Fruit fly (Drosophila melanogaster) whole organism, embryonic: ENCODE results near the gene mus201.

ENCODE experiments used
- CG10543 ChIP-seq: fragments of 200-800 bp; sonication (Bioruptor generic); optimal IDR thresholded peaks from 3 replicates; lab custom pipeline; 2017; ENCODE audit warnings: missing biosample characterization, mild to moderate bottlenecking, missing genetic modification characterization, moderate library complexity
- CG11093 ChIP-seq: fragments of 200-800 bp; sonication (Bioruptor generic); IDR thresholded peaks from 3 replicates; pipeline ENCODE4 v1.3.6; 2022; ENCODE audit warnings: missing biosample characterization, missing genetic modification characterization
- CG12071 ChIP-seq: fragments of 200-800 bp; sonication (Bioruptor generic); optimal IDR thresholded peaks from 3 replicates; lab custom pipeline; 2018; ENCODE audit warnings: missing biosample characterization, mild to moderate bottlenecking, missing genetic modification characterization
- CG12236 ChIP-seq: fragments of 200-800 bp; sonication (Bioruptor generic); optimal IDR thresholded peaks from 2 replicates; lab custom pipeline; 2016; ENCODE audit warnings: missing biosample characterization, missing genetic modification characterization
- CG13775 ChIP-seq: fragments of 200-800 bp; sonication (Bioruptor generic); optimal IDR thresholded peaks from 3 replicates; lab custom pipeline; 2017; ENCODE audit warnings: missing biosample characterization, mild to moderate bottlenecking, missing genetic modification characterization
- CG14014 ChIP-seq: fragments of 200-800 bp; sonication (Bioruptor generic); IDR thresholded peaks from 2 replicates; pipeline ENCODE4 v1.3.6; 2022; ENCODE audit warnings: missing biosample characterization, missing genetic modification characterization
- CG14965 ChIP-seq: fragments of 200-800 bp; sonication (Bioruptor generic); optimal IDR thresholded peaks from 2 replicates; lab custom pipeline; 2016; ENCODE audit warnings: missing biosample characterization, missing genetic modification characterization, borderline replicate concordance
- CG1529 ChIP-seq: fragments of 200-800 bp; sonication (Bioruptor generic); optimal IDR thresholded peaks from 3 replicates; lab custom pipeline; 2018; ENCODE audit warnings: missing biosample characterization, missing genetic modification characterization
- CG15696 ChIP-seq: fragments of 200-800 bp; sonication (Bioruptor generic); optimal IDR thresholded peaks from 2 replicates; lab custom pipeline; 2019; ENCODE audit warnings: missing biosample characterization, mild to moderate bottlenecking, missing genetic modification characterization, moderate library complexity
- CG1647 ChIP-seq: fragments of 200-800 bp; sonication (Bioruptor generic); optimal IDR thresholded peaks from 3 replicates; lab custom pipeline; 2016; ENCODE audit warnings: missing biosample characterization, missing genetic modification characterization
- CG17612 ChIP-seq: fragments of 200-800 bp; sonication (Bioruptor generic); IDR thresholded peaks from 2 replicates; pipeline ENCODE4 v1.3.6; 2022; ENCODE audit warnings: missing biosample characterization, missing genetic modification characterization
- CG18619 ChIP-seq: fragments of 200-800 bp; sonication (Bioruptor generic); optimal IDR thresholded peaks from 3 replicates; lab custom pipeline; 2017; ENCODE audit warnings: missing biosample characterization, mild to moderate bottlenecking, missing genetic modification characterization
- CG31365 ChIP-seq: fragments of 200-800 bp; sonication (Bioruptor generic); optimal IDR thresholded peaks from 2 replicates; lab custom pipeline; 2018; ENCODE audit warnings: missing biosample characterization, mild to moderate bottlenecking, missing genetic modification characterization
- CG3281 ChIP-seq: fragments of 200-800 bp; sonication (Bioruptor generic); optimal IDR thresholded peaks from 3 replicates; lab custom pipeline; 2017; ENCODE audit warnings: missing biosample characterization, mild to moderate bottlenecking, missing genetic modification characterization
- CG5953 ChIP-seq: fragments of 200-800 bp; sonication (Bioruptor generic); IDR thresholded peaks from 2 replicates; pipeline ENCODE4 v1.3.6; 2022; ENCODE audit warnings: missing biosample characterization, missing genetic modification characterization
- CG6254 ChIP-seq: fragments of 200-800 bp; sonication (Bioruptor generic); optimal IDR thresholded peaks from 3 replicates; lab custom pipeline; 2017; ENCODE audit warnings: mild to moderate bottlenecking, missing biosample characterization, missing genetic modification reagents, missing genetic modification characterization
- CG6272 ChIP-seq: fragments of 200-800 bp; sonication (Bioruptor generic); IDR thresholded peaks from 2 replicates; pipeline ENCODE4 v1.3.6; 2022; ENCODE audit warnings: missing biosample characterization, missing genetic modification characterization
- CG7745 ChIP-seq: fragments of 200-800 bp; sonication (Bioruptor generic); optimal IDR thresholded peaks from 2 replicates; lab custom pipeline; 2018; ENCODE audit warnings: missing biosample characterization, mild to moderate bottlenecking, missing genetic modification characterization, moderate library complexity
- CG7963 ChIP-seq: fragments of 200-800 bp; sonication (Bioruptor generic); IDR thresholded peaks from 3 replicates; pipeline ENCODE4 v1.3.6; 2022; ENCODE audit warnings: missing biosample characterization, missing genetic modification characterization; ENCODE audit not compliant: partially characterized antibody
- CG8281 ChIP-seq: fragments of 200-800 bp; sonication (Bioruptor generic); optimal IDR thresholded peaks from 2 replicates; lab custom pipeline; 2018; ENCODE audit warnings: missing biosample characterization, mild to moderate bottlenecking, missing genetic modification characterization, moderate library complexity
- CG9817 ChIP-seq: fragments of 200-800 bp; sonication (Bioruptor generic); optimal IDR thresholded peaks from 2 replicates; lab custom pipeline; 2018; ENCODE audit warnings: missing biosample characterization, mild to moderate bottlenecking, missing genetic modification characterization, moderate library complexity
- Dbx ChIP-seq: fragments of 200-800 bp; sonication (Bioruptor generic); IDR thresholded peaks from 3 replicates; pipeline ENCODE4 v1.3.6; 2022; ENCODE audit warnings: missing biosample characterization, missing genetic modification characterization
- Eip74EF ChIP-seq, 2 experiments: fragments of 200-800 bp in 1 of 2; fragments of >200 bp in 1 of 2; sonication (Bioruptor generic) in 1 of 2; optimal IDR thresholded peaks; 2 replicates each; lab custom pipeline; 2017 to 2019; ENCODE audit warnings: missing biosample characterization in 2 of 2, missing genetic modification characterization in 2 of 2, mild to moderate bottlenecking in 1 of 2, moderate library complexity in 1 of 2
- HHEX ChIP-seq: fragments of 200-800 bp; sonication (Bioruptor generic); optimal IDR thresholded peaks from 3 replicates; lab custom pipeline; 2017; ENCODE audit warnings: missing biosample characterization, mild to moderate bottlenecking, missing genetic modification characterization, missing genetic modification reagents
- HLH54F ChIP-seq: fragments of 200-800 bp; sonication (Bioruptor generic); optimal IDR thresholded peaks from 3 replicates; lab custom pipeline; 2016; ENCODE audit warnings: missing biosample characterization, missing genetic modification characterization
- Hmr ChIP-seq: fragments of 200-800 bp; sonication (Bioruptor generic); optimal IDR thresholded peaks from 3 replicates; lab custom pipeline; 2017; ENCODE audit warnings: mild to moderate bottlenecking, missing biosample characterization, missing genetic modification reagents, missing genetic modification characterization
- Hr3 ChIP-seq: fragments of 200-800 bp; sonication (Bioruptor generic); optimal IDR thresholded peaks from 3 replicates; lab custom pipeline; 2016; ENCODE audit warnings: missing biosample characterization, missing genetic modification characterization
- Lim3 ChIP-seq: fragments of 200-800 bp; sonication (Bioruptor generic); IDR thresholded peaks from 2 replicates; pipeline ENCODE4 v1.3.6; 2022; ENCODE audit warnings: missing biosample characterization, missing genetic modification characterization
- Mes4 ChIP-seq: fragments of 200-800 bp; sonication (Bioruptor generic); optimal IDR thresholded peaks from 2 replicates; lab custom pipeline; 2016; ENCODE audit warnings: missing biosample characterization, missing genetic modification characterization
- NFAT ChIP-seq: fragments of 200-800 bp; sonication (Bioruptor generic); IDR thresholded peaks from 2 replicates; pipeline ENCODE4 v1.3.6; 2022; ENCODE audit warnings: missing biosample characterization, missing genetic modification characterization
- Opbp ChIP-seq: fragments of 200-800 bp; sonication (Bioruptor generic); IDR thresholded peaks from 3 replicates; pipeline ENCODE4 v1.3.6; 2022; ENCODE audit warnings: missing biosample characterization, missing genetic modification characterization; ENCODE audit not compliant: partially characterized antibody
- Sox100B ChIP-seq: fragments of 200-800 bp; sonication (Bioruptor generic); optimal IDR thresholded peaks from 3 replicates; lab custom pipeline; 2018; ENCODE audit warnings: missing biosample characterization, mild to moderate bottlenecking, missing genetic modification characterization
- btn ChIP-seq: fragments of 200-800 bp; sonication (Bioruptor generic); optimal IDR thresholded peaks from 2 replicates; lab custom pipeline; 2016; ENCODE audit warnings: missing biosample characterization, missing genetic modification characterization
- chinmo ChIP-seq: fragments of 200-800 bp; sonication (Bioruptor generic); IDR thresholded peaks from 4 replicates; pipeline ENCODE4 v1.3.6; 2022; ENCODE audit warnings: missing biosample characterization, missing genetic modification characterization; ENCODE audit not compliant: partially characterized antibody
- crp ChIP-seq, 2 experiments: fragments of 200-800 bp; sonication (Bioruptor generic); optimal IDR thresholded peaks; 2 replicates in 1 of 2; 3 replicates in 1 of 2; lab custom pipeline; 2017; ENCODE audit warnings: missing biosample characterization in 2 of 2, missing genetic modification characterization in 2 of 2, mild to moderate bottlenecking in 1 of 2, moderate library complexity in 1 of 2
- disco-r ChIP-seq: fragments of 200-800 bp; sonication (Bioruptor generic); optimal IDR thresholded peaks from 2 replicates; lab custom pipeline; 2016; ENCODE audit warnings: missing biosample characterization, missing genetic modification characterization
- ewg ChIP-seq: fragments of 200-800 bp; sonication (Bioruptor generic); optimal IDR thresholded peaks from 3 replicates; lab custom pipeline; 2017; ENCODE audit warnings: mild to moderate bottlenecking, missing biosample characterization, missing genetic modification reagents, missing genetic modification characterization
- exex ChIP-seq: fragments of 200-800 bp; sonication (Bioruptor generic); optimal IDR thresholded peaks from 4 replicates; lab custom pipeline; 2018; ENCODE audit warnings: missing biosample characterization, mild to moderate bottlenecking, missing genetic modification characterization, moderate library complexity
- gce ChIP-seq: fragments of 200-800 bp; sonication (Bioruptor generic); IDR thresholded peaks from 3 replicates; pipeline ENCODE4 v1.3.6; 2022; ENCODE audit warnings: missing biosample characterization, missing genetic modification characterization
- gcm ChIP-seq: fragments of 200-800 bp; sonication (Bioruptor generic); optimal IDR thresholded peaks from 2 replicates; lab custom pipeline; 2019; ENCODE audit warnings: missing biosample characterization, mild to moderate bottlenecking, missing genetic modification characterization, moderate library complexity
- h ChIP-seq: fragments of >200 bp; optimal IDR thresholded peaks from 2 replicates; lab custom pipeline; 2017
- kay ChIP-seq: fragments of 200-800 bp; sonication (Bioruptor generic); optimal IDR thresholded peaks from 2 replicates; lab custom pipeline; 2016; ENCODE audit warnings: missing biosample characterization, missing genetic modification characterization
- lola ChIP-seq, 3 experiments: fragments of >200 bp in 2 of 3; fragments of 200-800 bp in 1 of 3; sonication (Bioruptor generic) in 1 of 3; optimal IDR thresholded peaks; 2 replicates each; lab custom pipeline; 2017 to 2019; ENCODE audit warnings: missing biosample characterization in 3 of 3, missing genetic modification characterization in 3 of 3, mild to moderate bottlenecking in 1 of 3, moderate library complexity in 1 of 3
- nerfin-2 ChIP-seq: fragments of 200-800 bp; sonication (Bioruptor generic); IDR thresholded peaks from 2 replicates; pipeline ENCODE4 v1.3.6; 2022; ENCODE audit warnings: missing biosample characterization, missing genetic modification characterization; ENCODE audit not compliant: partially characterized antibody
- pros ChIP-seq: fragments of 200-800 bp; sonication (Bioruptor generic); optimal IDR thresholded peaks from 3 replicates; lab custom pipeline; 2019; ENCODE audit warnings: missing biosample characterization, mild to moderate bottlenecking, missing genetic modification characterization, moderate library complexity
- seq ChIP-seq: fragments of 200-800 bp; sonication (Bioruptor generic); IDR thresholded peaks from 2 replicates; pipeline ENCODE4 v1.3.6; 2022; ENCODE audit warnings: missing biosample characterization, missing genetic modification characterization
- stwl ChIP-seq: fragments of 200-800 bp; sonication (Bioruptor generic); optimal IDR thresholded peaks from 3 replicates; lab custom pipeline; 2018; ENCODE audit warnings: missing biosample characterization, mild to moderate bottlenecking, missing genetic modification characterization, moderate library complexity
- tna ChIP-seq: fragments of 200-800 bp; sonication (Bioruptor generic); IDR thresholded peaks from 2 replicates; pipeline ENCODE4 v1.3.6; 2022; ENCODE audit warnings: missing biosample characterization, missing genetic modification characterization; ENCODE audit not compliant: partially characterized antibody
- usp ChIP-seq: fragments of >200 bp; optimal IDR thresholded peaks from 2 replicates; lab custom pipeline; 2017; ENCODE audit warnings: missing biosample characterization, missing genetic modification characterization

mus201 gene

dm6 chr2L:8464107-8464582 is 26.2 kb downstream of the mus201 start, which contains the start of gene prg (continued):
- TF ChIP-seq lola (GFP tag; optimal IDR thresholded peaks at IDR 0.05; lab: Kevin White, UChicago) (peak in 1 of 3 experiments; percentile 54), CG31365 (tag; lab: Kevin White, UChicago) (no peak), disco-r (GFP tag; lab: Kevin White, UChicago) (no peak), CG8281 (tag; lab: Kevin White, UChicago) (peak; percentile 26), CG17612 (GFP tag; lab: Robert Waterston, UW) (no peak), gce (GFP tag; lab: Robert Waterston, UW) (no peak), nerfin-2 (GFP tag; lab: Robert Waterston, UW) (peak; percentile 94), chinmo (GFP tag; lab: Robert Waterston, UW) (peak; percentile 97), Eip74EF (GFP tag; optimal IDR thresholded peaks at IDR 0.05; lab: Kevin White, UChicago) (peak in 1 of 2 experiments; percentile 73), HHEX (peak; percentile 42), Sox100B (GFP tag; lab: Kevin White, UChicago) (peak; percentile 75), crp (GFP tag; optimal IDR thresholded peaks at IDR 0.05; lab: Kevin White, UChicago) (peak in 1 of 2 experiments; percentile 38), Hmr (peak; percentile 66), CG12071 (GFP tag; lab: Kevin White, UChicago) (no peak), kay (GFP tag; lab: Kevin White, UChicago) (peak; percentile 56), CG6272 (GFP tag; lab: Robert Waterston, UW) (no peak), CG14014 (GFP tag; lab: Robert Waterston, UW) (peak; percentile 69), HLH54F (peak; percentile 67), seq (GFP tag; lab: Robert Waterston, UW) (peak; percentile 38; the same call in 1 of the 2 replicates), CG11093 (GFP tag; lab: Robert Waterston, UW) (no peak), Opbp (GFP tag; lab: Robert Waterston, UW) (peak; percentile 96), CG10543 (GFP tag; lab: Kevin White, UChicago) (peak; percentile 72), CG18619 (peak; percentile 52), CG12236 (GFP tag; lab: Kevin White, UChicago) (peak; percentile 43), CG14965 (GFP tag; lab: Kevin White, UChicago) (no peak), CG1647 (GFP tag; lab: Kevin White, UChicago) (peak; percentile 31), CG9817 (tag; lab: Kevin White, UChicago) (peak; percentile 59), CG5953 (GFP tag; lab: Robert Waterston, UW) (peak; percentile 18; the same call in 1 of the 2 replicates), usp (no peak), CG7745 (tag; lab: Kevin White, UChicago) (no peak), CG1529 (GFP tag; lab: Kevin White, UChicago) (peak; percentile 37), gcm (GFP tag; lab: Kevin White, UChicago) (peak; percentile 45), stwl (tag; lab: Kevin White, UChicago) (peak; percentile 76), Dbx (GFP tag; lab: Robert Waterston, UW) (peak; percentile 81), Lim3 (no peak), tna (GFP tag; lab: Robert Waterston, UW) (peak; percentile 96), exex (tag; lab: Kevin White, UChicago) (peak; percentile 36), pros (GFP tag; lab: Kevin White, UChicago) (no peak), h (no peak), ewg (GFP tag; lab: Kevin White, UChicago) (peak; percentile 19), NFAT (GFP tag; lab: Robert Waterston, UW) (peak; percentile 52), Mes4 (GFP tag; lab: Kevin White, UChicago) (peak; percentile 7), CG13775 (peak; percentile 60), btn (GFP tag; lab: Kevin White, UChicago) (no peak), CG6254 (no peak), CG3281 (peak; percentile 73), CG15696 (tag; lab: Kevin White, UChicago) (peak; percentile 43), CG7963 (GFP tag; lab: Robert Waterston, UW) (peak; percentile 98), Hr3 (GFP tag; lab: Kevin White, UChicago) (peak; percentile 58)
